Fruit fly (Drosophila melanogaster): ENCODE results near the gene CG12617.

The CG12617 gene

DNA sequence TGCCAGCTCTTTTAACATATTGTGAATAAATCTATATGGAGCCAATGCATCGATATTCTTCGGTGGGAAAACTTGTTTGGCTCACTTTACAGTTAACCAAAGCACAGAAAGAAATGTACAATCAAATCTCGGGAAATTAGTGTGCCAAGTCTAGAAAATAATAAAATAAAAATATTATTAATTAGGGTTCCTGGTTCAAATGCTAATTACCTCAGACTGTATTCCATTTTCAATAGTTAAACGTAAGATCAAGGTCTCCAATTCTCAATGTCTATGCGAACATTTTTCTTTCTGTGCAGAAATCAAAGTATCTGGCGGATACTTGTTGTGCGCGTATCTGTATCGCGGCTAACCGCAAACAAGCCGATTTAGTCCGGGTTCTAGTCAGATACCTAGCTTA lies 40.4 kb downstream of the CG12617 start (continued):
- TF ChIP-seq shn (GFP tag; optimal IDR thresholded peaks at IDR 0.05): no peak
- no peak for TF ChIP-seq CG10267 (tag; optimal IDR thresholded peaks at IDR 0.05)
- TF ChIP-seq disco-r (GFP tag; optimal IDR thresholded peaks at IDR 0.05): no peak
- TF ChIP-seq dpn (GFP tag; optimal IDR thresholded peaks at IDR 0.05): peak in 1 of 2 experiments; percentile 19
- no peak for TF ChIP-seq MTF-1 (GFP tag; optimal IDR thresholded peaks at IDR 0.05; ENCODE audit: borderline replicate concordance)
- TF ChIP-seq eyg (GFP tag; optimal IDR thresholded peaks at IDR 0.05): no peak
- TF ChIP-seq CG2889 (GFP tag; IDR thresholded peaks at IDR 0.05): no peak
- TF ChIP-seq fd64A (GFP tag; optimal IDR thresholded peaks at IDR 0.05): no peak
- no peak for TF ChIP-seq vfl (GFP tag; optimal IDR thresholded peaks at IDR 0.05)
- TF ChIP-seq CG12744 (GFP tag; optimal IDR thresholded peaks at IDR 0.05): no peak
- no peak for TF ChIP-seq Ada2b (GFP tag; IDR thresholded peaks at IDR 0.05)
- TF ChIP-seq jing (GFP tag; optimal IDR thresholded peaks at IDR 0.05): no peak
- no peak for TF ChIP-seq H15 (GFP tag; IDR thresholded peaks at IDR 0.05)
- TF ChIP-seq gcm2 (GFP tag; optimal IDR thresholded peaks at IDR 0.05): no peak
- TF ChIP-seq Dbx (GFP tag; IDR thresholded peaks at IDR 0.05): no peak
- TF ChIP-seq gce (GFP tag; IDR thresholded peaks at IDR 0.05): no peak
- no peak for TF ChIP-seq YL-1 (GFP tag; optimal IDR thresholded peaks at IDR 0.05)
- no peak for TF ChIP-seq Dll (GFP tag; IDR thresholded peaks at IDR 0.05; ENCODE audit: partially characterized antibody)
- TF ChIP-seq insv (GFP tag; optimal IDR thresholded peaks at IDR 0.05): no peak
- TF ChIP-seq CHES-1-like (GFP tag; optimal IDR thresholded peaks at IDR 0.05): no peak
- TF ChIP-seq Xrp1 (GFP tag; IDR thresholded peaks at IDR 0.05): peak; percentile 31; the same call in 1 of the 2 replicates
- TF ChIP-seq stwl (tag; optimal IDR thresholded peaks at IDR 0.05): no peak
- no peak for TF ChIP-seq CG7963 (GFP tag; IDR thresholded peaks at IDR 0.05; ENCODE audit: partially characterized antibody)
- no peak for TF ChIP-seq CG18619 (GFP tag; optimal IDR thresholded peaks at IDR 0.05)
- no peak for TF ChIP-seq bigmax (GFP tag; optimal IDR thresholded peaks at IDR 0.05)
- no peak for TF ChIP-seq Neu2 (GFP tag; optimal IDR thresholded peaks at IDR 0.05; ENCODE audit: borderline replicate concordance)
- TF ChIP-seq Hr51 (GFP tag; optimal IDR thresholded peaks at IDR 0.05): peak in 1 of 2 experiments; percentile 35
- TF ChIP-seq CG10654 (GFP tag; optimal IDR thresholded peaks at IDR 0.05): no peak
- TF ChIP-seq CG4282 (GFP tag; optimal IDR thresholded peaks at IDR 0.05): no peak
- peak; percentile 14 for TF ChIP-seq CG11504 (tag; optimal IDR thresholded peaks at IDR 0.05)
- no peak for TF ChIP-seq Side (GFP tag; optimal IDR thresholded peaks at IDR 0.05)
- TF ChIP-seq sqz (GFP tag; optimal IDR thresholded peaks at IDR 0.05): no peak
- TF ChIP-seq CG10979 (tag; optimal IDR thresholded peaks at IDR 0.05): peak; percentile 6
- TF ChIP-seq CG8388 (GFP tag; optimal IDR thresholded peaks at IDR 0.05): peak; percentile 30
- TF ChIP-seq lbe (GFP tag; optimal IDR thresholded peaks at IDR 0.05): no peak
- TF ChIP-seq CG7745 (tag; optimal IDR thresholded peaks at IDR 0.05): no peak
- no peak for TF ChIP-seq zfh1 (GFP tag; IDR thresholded peaks at IDR 0.05)
- TF ChIP-seq Ssrp (tag; optimal IDR thresholded peaks at IDR 0.05): peak; percentile 18
- TF ChIP-seq gro (GFP tag; optimal IDR thresholded peaks at IDR 0.05): no peak
- TF ChIP-seq Dp (GFP tag; optimal IDR thresholded peaks at IDR 0.05): no peak
- no peak for TF ChIP-seq CG6654 (GFP tag; optimal IDR thresholded peaks at IDR 0.05)
- no peak for TF ChIP-seq Poxn (GFP tag; IDR thresholded peaks at IDR 0.05)
- TF ChIP-seq schlank (tag; optimal IDR thresholded peaks at IDR 0.05): no peak
- TF ChIP-seq NC2β (GFP tag; optimal IDR thresholded peaks at IDR 0.05): no peak
- TF ChIP-seq CG12236 (GFP tag; optimal IDR thresholded peaks at IDR 0.05): no peak
- no peak for TF ChIP-seq CG2129 (GFP tag; IDR thresholded peaks at IDR 0.05; ENCODE audit: partially characterized antibody)
- TF ChIP-seq NC2α (GFP tag; optimal IDR thresholded peaks at IDR 0.05): no peak
- no peak for TF ChIP-seq CG4424 (GFP tag; optimal IDR thresholded peaks at IDR 0.05)
- peak; percentile 27 for TF ChIP-seq grau (tag; optimal IDR thresholded peaks at IDR 0.05)
- TF ChIP-seq CG2120 (GFP tag; optimal IDR thresholded peaks at IDR 0.05): no peak
- TF ChIP-seq Dref (GFP tag; IDR thresholded peaks at IDR 0.05): no peak
- no peak for TF ChIP-seq CG3726 (GFP tag; IDR thresholded peaks at IDR 0.05)
